Fruit fly (Drosophila melanogaster): Measurements from ENCODE around the gene CG31624.
A peak's percentile ranks its signal among the peaks of the same experiment; 100 is the strongest.

The CG31624 gene

dm6 chr2L:21158554-21158953 is 41.6 kb downstream of the CG31624 start, which contains the start of the genes Coq3 and Pld3 (continued):
- TF ChIP-seq CG13624 (GFP tag; optimal IDR thresholded peaks at IDR 0.05), result peak; percentile 69
- no peak for TF ChIP-seq TFAM (GFP tag; optimal IDR thresholded peaks at IDR 0.05)
- peak; percentile 76 for TF ChIP-seq CG10147 (GFP tag; optimal IDR thresholded peaks at IDR 0.05)
- peak; percentile 90 for TF ChIP-seq Xrp1 (GFP tag; IDR thresholded peaks at IDR 0.05)
- peak; percentile 82 for TF ChIP-seq dysf (GFP tag; IDR thresholded peaks at IDR 0.05)
- TF ChIP-seq CG11695 (GFP tag; IDR thresholded peaks at IDR 0.05), result peak; percentile 85
- TF ChIP-seq corto (GFP tag; optimal IDR thresholded peaks at IDR 0.05), result no peak
- TF ChIP-seq fd3F (GFP tag; optimal IDR thresholded peaks at IDR 0.05), result peak; percentile 66
- TF ChIP-seq CG9797 (GFP tag; optimal IDR thresholded peaks at IDR 0.05), result no peak
- TF ChIP-seq NK7.1 (GFP tag; optimal IDR thresholded peaks at IDR 0.05), result peak; percentile 0
- peak; percentile 15 for TF ChIP-seq CG15479 (GFP tag; optimal IDR thresholded peaks at IDR 0.05)
- peak; percentile 71 for TF ChIP-seq ems (GFP tag; optimal IDR thresholded peaks at IDR 0.05)
- peak; percentile 88 for TF ChIP-seq CG32532 (GFP tag; IDR thresholded peaks at IDR 0.05)
- TF ChIP-seq CG7372 (GFP tag; IDR thresholded peaks at IDR 0.05), result 0 out of 2 replicates have a peak, but pooled peaks have one; percentile 28
- TF ChIP-seq fd96Cb (tag; optimal IDR thresholded peaks at IDR 0.05), result peak; percentile 76
- no peak for TF ChIP-seq CG6791 (GFP tag; IDR thresholded peaks at IDR 0.05; ENCODE audit: partially characterized antibody)
- TF ChIP-seq CG31224 (GFP tag; IDR thresholded peaks at IDR 0.05), result peak; percentile 60; the same call in 1 of the 2 replicates
- TF ChIP-seq Ets65A (GFP tag), result peak; percentile 95
- TF ChIP-seq Side (GFP tag; optimal IDR thresholded peaks at IDR 0.05), result peak; percentile 55
- peak; percentile 56; the same call in 1 of the 2 replicates for TF ChIP-seq danr (GFP tag; IDR thresholded peaks at IDR 0.05)
- TF ChIP-seq CG6272 (GFP tag; IDR thresholded peaks at IDR 0.05), result 0 out of 2 replicates have a peak, but pooled peaks have one; percentile 44
- TF ChIP-seq Optix (GFP tag; IDR thresholded peaks at IDR 0.05), result peak; percentile 74; the same call in 2 of the 3 replicates
- TF ChIP-seq CG18011 (GFP tag; optimal IDR thresholded peaks at IDR 0.05), result peak; percentile 76
- peak; percentile 6 for TF ChIP-seq CG10431 (GFP tag; optimal IDR thresholded peaks at IDR 0.05)
- peak; percentile 48 for TF ChIP-seq Hand (GFP tag; optimal IDR thresholded peaks at IDR 0.05)
- no peak for TF ChIP-seq dm (GFP tag; optimal IDR thresholded peaks at IDR 0.05)
- TF ChIP-seq gro (GFP tag; optimal IDR thresholded peaks at IDR 0.05), result peak; percentile 75
- TF ChIP-seq CG34224 (GFP tag; IDR thresholded peaks at IDR 0.05; ENCODE audit: partially characterized antibody), result no peak
- peak; percentile 92 for TF ChIP-seq lab (GFP tag; optimal IDR thresholded peaks at IDR 0.05)
- peak; percentile 83 for TF ChIP-seq CG8924 (tag; optimal IDR thresholded peaks at IDR 0.05)
- no peak for TF ChIP-seq Deaf1 (tag; optimal IDR thresholded peaks at IDR 0.05)
- TF ChIP-seq CG12744 (GFP tag; optimal IDR thresholded peaks at IDR 0.05), result peak; percentile 63
- TF ChIP-seq Lim3 (GFP tag; IDR thresholded peaks at IDR 0.05), result no peak
- TF ChIP-seq Sox100B (GFP tag; optimal IDR thresholded peaks at IDR 0.05), result peak; percentile 69
- no peak for TF ChIP-seq hth (optimal IDR thresholded peaks at IDR 0.05)
- peak; percentile 65 for TF ChIP-seq CG7786 (GFP tag; optimal IDR thresholded peaks at IDR 0.05)
- TF ChIP-seq Sry-β (GFP tag; optimal IDR thresholded peaks at IDR 0.05), result no peak
- peak; percentile 64 for TF ChIP-seq Atf6 (GFP tag; IDR thresholded peaks at IDR 0.05)
- TF ChIP-seq CG4360 (GFP tag; IDR thresholded peaks at IDR 0.05), result peak; percentile 56; the same call in 1 of the 2 replicates
- TF ChIP-seq H2.0 (GFP tag; IDR thresholded peaks at IDR 0.05), result peak; percentile 73
- peak; percentile 1 for TF ChIP-seq CG9876 (GFP tag; optimal IDR thresholded peaks at IDR 0.05)
- peak; percentile 89 for TF ChIP-seq slbo (GFP tag; IDR thresholded peaks at IDR 0.05)
- peak; percentile 90 for TF ChIP-seq CG30020 (tag; optimal IDR thresholded peaks at IDR 0.05)
- TF ChIP-seq MBD-R2 (GFP tag; IDR thresholded peaks at IDR 0.05), result peak; percentile 81
- peak; percentile 16 for TF ChIP-seq MESR4 (GFP tag; optimal IDR thresholded peaks at IDR 0.05)
- peak; percentile 7 for TF ChIP-seq CG3163 (GFP tag; optimal IDR thresholded peaks at IDR 0.05)
- TF ChIP-seq sd (tag; optimal IDR thresholded peaks at IDR 0.05), result no peak
- no peak for TF ChIP-seq C15 (GFP tag; IDR thresholded peaks at IDR 0.05)
- TF ChIP-seq CG2116 (GFP tag; optimal IDR thresholded peaks at IDR 0.05), result peak; percentile 64
- TF ChIP-seq CG10366 (GFP tag; IDR thresholded peaks at IDR 0.05), result peak; percentile 69
- TF ChIP-seq salm (tag; optimal IDR thresholded peaks at IDR 0.05), result peak; percentile 50
- TF ChIP-seq ro (GFP tag; IDR thresholded peaks at IDR 0.05), result no peak
